Fruit fly (Drosophila melanogaster): Measurements from ENCODE around the gene CG32944.

CG32944 gene

dm6 chr3R:4359625-4360024 is 59.8 kb downstream of the CG32944 start, which contains the start of gene CG1090:
CG1090 (plus strand) TSS chr3R:4359883.
- TF ChIP-seq CG12768 (GFP tag; optimal IDR thresholded peaks at IDR 0.05): peak; percentile 9
- peak; percentile 7 for TF ChIP-seq CG33017 (tag; optimal IDR thresholded peaks at IDR 0.05)
- no peak for TF ChIP-seq CG1620 (GFP tag; optimal IDR thresholded peaks at IDR 0.05)

All from whole organism, adult.